Worm (Caenorhabditis elegans): ENCODE data around the gene T03F7.7.
A peak's percentile ranks its signal among the peaks of the same experiment; 100 is the strongest.

Gene T03F7.7

ce11 chrV:11311013-11311472, at the start of gene T03F7.7:
T03F7.7 (plus strand) TSS chrV:11311422.
- TF ChIP-seq crh-2 (tag; optimal IDR thresholded peaks at IDR 0.05) (peak; percentile 36), fos-1 (tag; optimal IDR thresholded peaks at IDR 0.05) (peak; percentile 97), blmp-1 (tag; optimal IDR thresholded peaks at IDR 0.05; ENCODE audit: insufficient read depth) (peak; percentile 55), sma-3 (GFP tag; optimal IDR thresholded peaks at IDR 0.05) (peak; percentile 61), nhr-25 (tag; optimal IDR thresholded peaks at IDR 0.05) (peak; percentile 55), sma-9 (GFP tag; optimal IDR thresholded peaks at IDR 0.05) (peak; percentile 32), sma-9 (tag; optimal IDR thresholded peaks at IDR 0.05) (no peak), ceh-16 (tag; optimal IDR thresholded peaks at IDR 0.05) (no peak), C34F6.9 (tag; optimal IDR thresholded peaks at IDR 0.05) (no peak)

ce11 chrV:11263025-11263424, 48.2 kb upstream of the T03F7.7 start, which contains the start of gene F07B10.4:
F07B10.4 (minus strand) TSS chrV:11263125.
- no peak for TF ChIP-seq peb-1 (tag; optimal IDR thresholded peaks at IDR 0.05)
- TF ChIP-seq aly-2 (tag; optimal IDR thresholded peaks at IDR 0.05): no peak
- no peak for TF ChIP-seq unc-39 (tag; optimal IDR thresholded peaks at IDR 0.05)
- TF ChIP-seq nhr-10 (tag; optimal IDR thresholded peaks at IDR 0.05): no peak
- TF ChIP-seq fos-1 (tag; optimal IDR thresholded peaks at IDR 0.05): no peak
- no peak for TF ChIP-seq F13H6.1 (tag; optimal IDR thresholded peaks at IDR 0.05)
- TF ChIP-seq mab-5 (tag; optimal IDR thresholded peaks at IDR 0.05): no peak
- no peak for TF ChIP-seq ama-1 (optimal IDR thresholded peaks at IDR 0.05)
- TF ChIP-seq sma-3 (GFP tag; optimal IDR thresholded peaks at IDR 0.05): no peak
- TF ChIP-seq elt-1 (tag; optimal IDR thresholded peaks at IDR 0.05): no peak
- TF ChIP-seq sma-9 (GFP tag; optimal IDR thresholded peaks at IDR 0.05): no peak
- TF ChIP-seq sma-9 (tag; optimal IDR thresholded peaks at IDR 0.05): no peak
- no peak for TF ChIP-seq mdl-1 (tag; optimal IDR thresholded peaks at IDR 0.05)
- TF ChIP-seq lin-13 (GFP tag; optimal IDR thresholded peaks at IDR 0.05): no peak
- TF ChIP-seq unc-55 (GFP tag; optimal IDR thresholded peaks at IDR 0.05): no peak
- TF ChIP-seq ceh-82 (tag; optimal IDR thresholded peaks at IDR 0.05): no peak
- no peak for TF ChIP-seq nhr-12 (tag; optimal IDR thresholded peaks at IDR 0.05)
- no peak for TF ChIP-seq unc-62 (GFP tag; optimal IDR thresholded peaks at IDR 0.05)

ce11 chrV:11265482-11265881, 45.7 kb upstream of the T03F7.7 start, which contains the start of gene cln-3.1:
cln-3.1 (minus strand) TSS chrV:11265652.
- TF ChIP-seq nhr-23 (tag; optimal IDR thresholded peaks at IDR 0.05): no peak
- TF ChIP-seq zag-1 (tag; optimal IDR thresholded peaks at IDR 0.05): no peak
- peak; percentile 83 for TF ChIP-seq fos-1 (tag; optimal IDR thresholded peaks at IDR 0.05)
- TF ChIP-seq sma-9 (GFP tag; optimal IDR thresholded peaks at IDR 0.05): peak; percentile 29
- no peak for TF ChIP-seq sma-9 (tag; optimal IDR thresholded peaks at IDR 0.05)

- TF ChIP-seq ZK546.5 (tag; optimal IDR thresholded peaks at IDR 0.05) (no peak), unc-39 (tag; optimal IDR thresholded peaks at IDR 0.05) (no peak), nhr-237 (tag; optimal IDR thresholded peaks at IDR 0.05) (no peak), sma-3 (GFP tag; optimal IDR thresholded peaks at IDR 0.05) (no peak), egl-27 (tag; optimal IDR thresholded peaks at IDR 0.05) (no peak), nhr-10 (tag; optimal IDR thresholded peaks at IDR 0.05) (no peak), ztf-1 (GFP tag; conservative IDR thresholded peaks at IDR 0.05) (no peak), ceh-82 (tag; optimal IDR thresholded peaks at IDR 0.05) (no peak), elt-1 (tag; optimal IDR thresholded peaks at IDR 0.05) (no peak)
Measured at ce11 chrV:11266681-11267080, 44.5 kb upstream of the T03F7.7 start, which contains the start of gene str-116. str-116 (plus strand) TSS chrV:11266981.

- no peak for TF ChIP-seq F13H6.1 (tag; optimal IDR thresholded peaks at IDR 0.05)
- no peak for TF ChIP-seq blmp-1 (tag; optimal IDR thresholded peaks at IDR 0.05; ENCODE audit: insufficient read depth)
- no peak for TF ChIP-seq zag-1 (tag; optimal IDR thresholded peaks at IDR 0.05)
- TF ChIP-seq nhr-23 (tag; optimal IDR thresholded peaks at IDR 0.05): no peak
- TF ChIP-seq nhr-10 (tag; optimal IDR thresholded peaks at IDR 0.05): no peak
- TF ChIP-seq unc-39 (tag; optimal IDR thresholded peaks at IDR 0.05): no peak
- TF ChIP-seq sma-3 (GFP tag; optimal IDR thresholded peaks at IDR 0.05): no peak
- no peak for TF ChIP-seq ceh-82 (tag; optimal IDR thresholded peaks at IDR 0.05)
- no peak for TF ChIP-seq nhr-129 (tag; optimal IDR thresholded peaks at IDR 0.05)
- no peak for TF ChIP-seq nhr-12 (tag; optimal IDR thresholded peaks at IDR 0.05)
Measured at ce11 chrV:11268791-11269190, 42.4 kb upstream of the T03F7.7 start, which contains the start of gene str-115. str-115 (plus strand) TSS chrV:11269091.

- TF ChIP-seq snpc-4 (tag; optimal IDR thresholded peaks at IDR 0.05) (no peak), crh-2 (tag; optimal IDR thresholded peaks at IDR 0.05) (no peak), lin-39 (tag; optimal IDR thresholded peaks at IDR 0.05) (no peak), gmeb-1 (tag; optimal IDR thresholded peaks at IDR 0.05) (no peak), zag-1 (tag; optimal IDR thresholded peaks at IDR 0.05) (no peak), nhr-12 (tag; optimal IDR thresholded peaks at IDR 0.05) (no peak), nhr-21 (tag; optimal IDR thresholded peaks at IDR 0.05) (no peak), skn-1 (tag; optimal IDR thresholded peaks at IDR 0.05) (no peak), nhr-11 (tag; optimal IDR thresholded peaks at IDR 0.05) (no peak), elt-3 (tag; optimal IDR thresholded peaks at IDR 0.05) (no peak), ama-1 (optimal IDR thresholded peaks at IDR 0.05) (no peak), nhr-25 (tag; optimal IDR thresholded peaks at IDR 0.05) (no peak), unc-39 (tag; optimal IDR thresholded peaks at IDR 0.05) (no peak), mdl-1 (tag; optimal IDR thresholded peaks at IDR 0.05) (no peak), ztf-1 (GFP tag; conservative IDR thresholded peaks at IDR 0.05) (no peak)
Measured at ce11 chrV:11271051-11271450, 40.2 kb upstream of the T03F7.7 start, which contains the start of gene clec-222. clec-222 (plus strand) TSS chrV:11271351.
